Fruit fly (Drosophila melanogaster) whole organism, embryonic: ENCODE results near the gene CG10576.

Experiments used
- B-H2 ChIP-seq: fragments of 200-800 bp; sonication (Bioruptor generic); optimal IDR thresholded peaks from 2 replicates; lab custom pipeline; 2018; ENCODE audit warnings: missing biosample characterization, mild to moderate bottlenecking, missing genetic modification characterization
- Blimp-1 ChIP-seq: fragments of 200-800 bp; sonication (Bioruptor generic); optimal IDR thresholded peaks from 3 replicates; lab custom pipeline; 2018; ENCODE audit warnings: missing biosample characterization, missing genetic modification characterization, mild to moderate bottlenecking, moderate library complexity, missing genetic modification reagents
- CG10462 ChIP-seq: fragments of 200-800 bp; sonication (Bioruptor generic); optimal IDR thresholded peaks from 2 replicates; lab custom pipeline; 2016; ENCODE audit warnings: missing biosample characterization, missing genetic modification characterization
- CG10543 ChIP-seq: fragments of 200-800 bp; sonication (Bioruptor generic); optimal IDR thresholded peaks from 3 replicates; lab custom pipeline; 2017; ENCODE audit warnings: missing biosample characterization, mild to moderate bottlenecking, missing genetic modification characterization, moderate library complexity
- CG12155 ChIP-seq: fragments of 200-800 bp; sonication (Bioruptor generic); optimal IDR thresholded peaks from 3 replicates; lab custom pipeline; 2016; ENCODE audit warnings: missing biosample characterization, missing genetic modification characterization
- CG12391 ChIP-seq: fragments of 200-800 bp; sonication (Bioruptor generic); optimal IDR thresholded peaks from 3 replicates; lab custom pipeline; 2018; ENCODE audit warnings: missing biosample characterization, mild to moderate bottlenecking, missing genetic modification characterization, moderate library complexity
- CG12659 ChIP-seq: fragments of 200-800 bp; sonication (Bioruptor generic); optimal IDR thresholded peaks from 3 replicates; lab custom pipeline; 2017; ENCODE audit warnings: mild to moderate bottlenecking, missing biosample characterization, missing genetic modification reagents, missing genetic modification characterization
- CG14710 ChIP-seq: fragments of 200-800 bp; sonication (Bioruptor generic); optimal IDR thresholded peaks from 3 replicates; lab custom pipeline; 2019; ENCODE audit warnings: missing biosample characterization, mild to moderate bottlenecking, missing genetic modification characterization, moderate library complexity
- CG15601 ChIP-seq: fragments of 200-800 bp; sonication (Bioruptor generic); optimal IDR thresholded peaks from 3 replicates; lab custom pipeline; 2019; ENCODE audit warnings: missing biosample characterization, mild to moderate bottlenecking, missing genetic modification characterization, moderate library complexity
- CG17186 ChIP-seq: fragments of 200-800 bp; sonication (Bioruptor generic); optimal IDR thresholded peaks from 3 replicates; lab custom pipeline; 2017; ENCODE audit warnings: missing biosample characterization, missing genetic modification reagents, missing genetic modification characterization
- CG17328 ChIP-seq: fragments of 200-800 bp; sonication (Bioruptor generic); IDR thresholded peaks from 2 replicates; pipeline ENCODE4 v1.3.6; 2022; ENCODE audit warnings: missing biosample characterization, missing genetic modification characterization
- CG2120 ChIP-seq: fragments of 200-800 bp; sonication (Bioruptor generic); optimal IDR thresholded peaks from 3 replicates; lab custom pipeline; 2016; ENCODE audit warnings: missing biosample characterization, missing genetic modification characterization
- CG32532 ChIP-seq: fragments of 200-800 bp; sonication (Bioruptor generic); IDR thresholded peaks from 2 replicates; pipeline ENCODE4 v1.3.6; 2022; ENCODE audit warnings: missing biosample characterization, missing genetic modification characterization
- CG33213 ChIP-seq: fragments of 200-800 bp; sonication (Bioruptor generic); optimal IDR thresholded peaks from 3 replicates; lab custom pipeline; 2016; ENCODE audit warnings: missing biosample characterization, missing genetic modification characterization
- CG42726 ChIP-seq: fragments of 200-800 bp; sonication (Bioruptor generic); IDR thresholded peaks from 2 replicates; pipeline ENCODE4 v1.3.6; 2022; ENCODE audit warnings: missing biosample characterization, missing genetic modification characterization; ENCODE audit not compliant: partially characterized antibody
- CG4730 ChIP-seq: fragments of 200-800 bp; sonication (Bioruptor generic); IDR thresholded peaks from 2 replicates; pipeline ENCODE4 v1.3.6; 2022; ENCODE audit warnings: missing biosample characterization, missing genetic modification characterization
- CG6791 ChIP-seq: fragments of 200-800 bp; sonication (Bioruptor generic); IDR thresholded peaks from 3 replicates; pipeline ENCODE4 v1.3.6; 2022; ENCODE audit warnings: missing biosample characterization, missing genetic modification characterization; ENCODE audit not compliant: partially characterized antibody
- CG8478 ChIP-seq: fragments of >200 bp; optimal IDR thresholded peaks from 2 replicates; lab custom pipeline; 2018
- Chrac-16 ChIP-seq: fragments of 200-800 bp; sonication (Bioruptor generic); optimal IDR thresholded peaks from 3 replicates; lab custom pipeline; 2016; ENCODE audit warnings: missing biosample characterization, missing genetic modification characterization
- Ets65A ChIP-seq: fragments of 200-800 bp; sonication (Bioruptor generic); peaks from one replicate; lab custom pipeline; 2016; ENCODE audit warnings: missing biosample characterization, missing genetic modification characterization
- Ets97D ChIP-seq: fragments of 200-800 bp; sonication (Bioruptor generic); optimal IDR thresholded peaks from 3 replicates; lab custom pipeline; 2016; ENCODE audit warnings: missing biosample characterization, missing genetic modification characterization
- HmgD ChIP-seq: fragments of 200-800 bp; sonication (Bioruptor generic); optimal IDR thresholded peaks from 3 replicates; lab custom pipeline; 2016; ENCODE audit warnings: missing biosample characterization, missing genetic modification characterization
- HmgZ ChIP-seq: fragments of 200-800 bp; sonication (Bioruptor generic); optimal IDR thresholded peaks from 2 replicates; lab custom pipeline; 2018; ENCODE audit warnings: missing biosample characterization, mild to moderate bottlenecking, missing genetic modification characterization
- Hmx ChIP-seq: fragments of 200-800 bp; sonication (Bioruptor generic); optimal IDR thresholded peaks from 2 replicates; lab custom pipeline; 2016; ENCODE audit warnings: missing biosample characterization, missing genetic modification characterization
- Max ChIP-seq: fragments of 200-800 bp; sonication (Bioruptor generic); optimal IDR thresholded peaks from 2 replicates; lab custom pipeline; 2016; ENCODE audit warnings: missing biosample characterization, mild to moderate bottlenecking, missing genetic modification characterization
- Myb ChIP-seq: fragments of 200-800 bp; sonication (Bioruptor generic); optimal IDR thresholded peaks from 2 replicates; lab custom pipeline; 2016; ENCODE audit warnings: missing biosample characterization, missing genetic modification characterization
- NFAT ChIP-seq: fragments of 200-800 bp; sonication (Bioruptor generic); IDR thresholded peaks from 2 replicates; pipeline ENCODE4 v1.3.6; 2022; ENCODE audit warnings: missing biosample characterization, missing genetic modification characterization
- Nf-YC ChIP-seq: fragments of 200-800 bp; optimal IDR thresholded peaks from 3 replicates; lab custom pipeline; 2019; ENCODE audit warnings: missing biosample characterization, mild to moderate bottlenecking, missing genetic modification characterization, moderate library complexity
- Rfx ChIP-seq: fragments of 200-800 bp; sonication (Bioruptor generic); IDR thresholded peaks from 2 replicates; pipeline ENCODE4 v1.3.6; 2022; ENCODE audit warnings: missing biosample characterization, missing genetic modification characterization
- Ssrp ChIP-seq: fragments of 200-800 bp; sonication (Bioruptor generic); optimal IDR thresholded peaks from 2 replicates; lab custom pipeline; 2018; ENCODE audit warnings: missing biosample characterization, mild to moderate bottlenecking, missing genetic modification characterization, moderate library complexity
- Taf1 ChIP-seq: fragments of 200-800 bp; sonication (Bioruptor generic); IDR thresholded peaks from 2 replicates; pipeline ENCODE4 v1.3.6; 2022; ENCODE audit warnings: missing biosample characterization, missing genetic modification characterization
- YL-1 ChIP-seq: fragments of 200-800 bp; sonication (Bioruptor generic); optimal IDR thresholded peaks from 3 replicates; lab custom pipeline; 2017; ENCODE audit warnings: missing biosample characterization, mild to moderate bottlenecking, missing genetic modification characterization
- chinmo ChIP-seq: fragments of 200-800 bp; sonication (Bioruptor generic); IDR thresholded peaks from 4 replicates; pipeline ENCODE4 v1.3.6; 2022; ENCODE audit warnings: missing biosample characterization, missing genetic modification characterization; ENCODE audit not compliant: partially characterized antibody
- ci ChIP-seq: fragments of 200-800 bp; sonication (Bioruptor generic); IDR thresholded peaks from 3 replicates; pipeline ENCODE4 v1.3.6; 2022; ENCODE audit warnings: missing biosample characterization, missing genetic modification characterization
- dati ChIP-seq: fragments of 200-800 bp; sonication (Bioruptor generic); IDR thresholded peaks from 2 replicates; pipeline ENCODE4 v1.3.6; 2022; ENCODE audit warnings: missing biosample characterization, missing genetic modification characterization
- dpn ChIP-seq, 2 experiments: fragments of 200-800 bp; sonication (Bioruptor generic); optimal IDR thresholded peaks; 3 replicates each; lab custom pipeline; 2016; ENCODE audit warnings: missing biosample characterization in 2 of 2, missing genetic modification characterization in 2 of 2
- ems ChIP-seq: fragments of 200-800 bp; sonication (Bioruptor generic); optimal IDR thresholded peaks from 3 replicates; lab custom pipeline; 2016; ENCODE audit warnings: missing biosample characterization, missing genetic modification characterization
- gsb ChIP-seq: fragments of 200-800 bp; sonication (Bioruptor generic); IDR thresholded peaks from 2 replicates; pipeline ENCODE4 v1.3.6; 2022; ENCODE audit warnings: missing biosample characterization, missing genetic modification characterization
- klu ChIP-seq: fragments of 200-800 bp; sonication (Bioruptor generic); IDR thresholded peaks from 2 replicates; pipeline ENCODE4 v1.3.6; 2022; ENCODE audit warnings: missing biosample characterization, missing genetic modification characterization
- knrl ChIP-seq: fragments of 200-800 bp; sonication (Bioruptor generic); IDR thresholded peaks from 3 replicates; pipeline ENCODE4 v1.3.6; 2022; ENCODE audit warnings: missing biosample characterization, missing genetic modification characterization; ENCODE audit not compliant: partially characterized antibody
- lbe ChIP-seq: fragments of 200-800 bp; sonication (Bioruptor generic); optimal IDR thresholded peaks from 2 replicates; lab custom pipeline; 2016; ENCODE audit warnings: missing biosample characterization, mild to moderate bottlenecking, missing genetic modification characterization
- pho ChIP-seq: fragments of 200-800 bp; sonication (Bioruptor generic); optimal IDR thresholded peaks from 2 replicates; lab custom pipeline; 2016; ENCODE audit warnings: missing biosample characterization, missing genetic modification characterization
- phol ChIP-seq: fragments of 200-800 bp; sonication (Bioruptor generic); optimal IDR thresholded peaks from 3 replicates; lab custom pipeline; 2018; ENCODE audit warnings: missing biosample characterization, mild to moderate bottlenecking, missing genetic modification characterization, moderate library complexity
- rib ChIP-seq: fragments of 200-800 bp; sonication (Bioruptor generic); IDR thresholded peaks from 2 replicates; pipeline ENCODE4 v1.3.6; 2022; ENCODE audit warnings: missing biosample characterization, missing genetic modification characterization
- ro ChIP-seq: fragments of 200-800 bp; sonication (Bioruptor generic); IDR thresholded peaks from 2 replicates; pipeline ENCODE4 v1.3.6; 2022; ENCODE audit warnings: missing biosample characterization, missing genetic modification characterization
- so ChIP-seq: fragments of 200-800 bp; sonication (Bioruptor generic); IDR thresholded peaks from 3 replicates; pipeline ENCODE4 v1.3.6; 2022; ENCODE audit warnings: missing biosample characterization, missing genetic modification characterization
- tna ChIP-seq: fragments of 200-800 bp; sonication (Bioruptor generic); IDR thresholded peaks from 2 replicates; pipeline ENCODE4 v1.3.6; 2022; ENCODE audit warnings: missing biosample characterization, missing genetic modification characterization; ENCODE audit not compliant: partially characterized antibody
- trem ChIP-seq: fragments of 200-800 bp; optimal IDR thresholded peaks from 3 replicates; lab custom pipeline; 2019; ENCODE audit warnings: missing biosample characterization, mild to moderate bottlenecking, missing genetic modification characterization, moderate library complexity
- tup ChIP-seq: fragments of 200-800 bp; sonication (Bioruptor generic); optimal IDR thresholded peaks from 2 replicates; lab custom pipeline; 2016; ENCODE audit warnings: missing biosample characterization, mild to moderate bottlenecking, missing genetic modification characterization, moderate library complexity
- wdn ChIP-seq: fragments of 200-800 bp; sonication (Bioruptor generic); IDR thresholded peaks from 2 replicates; pipeline ENCODE4 v1.3.6; 2022; ENCODE audit warnings: missing biosample characterization, missing genetic modification characterization

CG10576 gene

DNA sequence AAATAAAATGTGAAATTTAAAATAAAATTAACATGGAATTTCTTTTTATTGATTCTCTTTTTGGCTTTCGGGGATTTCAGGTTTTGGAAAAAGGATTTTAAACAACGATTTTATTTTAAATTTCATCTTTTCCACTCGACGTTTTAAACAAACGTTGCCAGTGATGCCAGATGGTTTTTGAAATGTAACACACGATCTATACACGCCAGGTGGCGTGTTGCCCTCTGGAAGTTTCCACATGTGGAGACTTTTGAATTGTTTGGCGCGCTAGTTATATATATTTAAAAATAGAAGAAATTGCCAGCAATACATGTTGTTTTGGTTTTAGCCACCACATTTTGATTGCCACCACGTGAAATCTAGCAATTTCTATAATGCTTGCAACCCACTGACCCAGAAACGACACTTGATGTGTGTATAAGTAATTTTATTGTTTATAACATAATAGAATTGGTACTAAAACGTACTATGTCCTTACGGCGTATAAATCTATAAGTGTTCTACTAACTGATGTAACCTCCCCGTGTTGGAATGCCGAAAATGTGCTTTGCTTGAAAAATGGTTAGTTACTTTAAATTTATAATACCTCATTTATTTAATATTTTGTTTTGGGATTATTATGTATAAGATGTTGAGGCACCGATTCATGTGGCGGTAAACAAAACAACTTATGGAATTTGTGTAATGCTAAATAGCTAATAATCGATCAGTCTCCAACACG is 15.7 kb downstream of the CG10576 start (continued):
- TF ChIP-seq Taf1 (GFP tag; lab: Robert Waterston, UW) (no peak), gsb (GFP tag; lab: Robert Waterston, UW) (no peak), CG32532 (GFP tag; lab: Robert Waterston, UW) (peak; percentile 26; the same call in 1 of the 2 replicates), CG12155 (GFP tag; lab: Kevin White, UChicago) (peak; percentile 41), tup (no peak), CG2120 (GFP tag; lab: Kevin White, UChicago) (peak; percentile 19), YL-1 (GFP tag; lab: Kevin White, UChicago) (peak; percentile 34), CG14710 (tag; lab: Kevin White, UChicago) (peak; percentile 53), CG8478 (lab: Kevin White, UChicago) (no peak), ci (GFP tag; lab: Robert Waterston, UW) (0 out of 3 replicates have a peak, but pooled peaks have one; percentile 27), Ssrp (no peak), ro (GFP tag; lab: Robert Waterston, UW) (no peak), CG10543 (GFP tag; lab: Kevin White, UChicago) (no peak), klu (GFP tag; lab: Robert Waterston, UW) (no peak), Max (GFP tag; lab: Kevin White, UChicago) (peak; percentile 7), CG17328 (GFP tag; lab: Robert Waterston, UW) (no peak), phol (peak; percentile 21), CG6791 (GFP tag; lab: Robert Waterston, UW) (peak; percentile 49; the same call in 1 of the 3 replicates), NFAT (GFP tag; lab: Robert Waterston, UW) (peak; percentile 80), HmgZ (tag; lab: Kevin White, UChicago) (peak; percentile 76), chinmo (GFP tag; lab: Robert Waterston, UW) (peak; percentile 66; the same call in 1 of the 4 replicates), Blimp-1 (no peak), CG15601 (peak; percentile 17), Ets65A (GFP tag; lab: Kevin White, UChicago) (no peak), trem (peak; percentile 74), tna (no peak), HmgD (peak; percentile 25), dati (GFP tag; lab: Robert Waterston, UW) (no peak), Nf-YC (peak; percentile 29), so (GFP tag; lab: Robert Waterston, UW) (no peak), CG12391 (tag; lab: Kevin White, UChicago) (peak; percentile 30), B-H2 (GFP tag; lab: Kevin White, UChicago) (peak; percentile 52), pho (GFP tag; lab: Kevin White, UChicago) (no peak), ems (GFP tag; lab: Kevin White, UChicago) (no peak), Hmx (GFP tag; lab: Kevin White, UChicago) (no peak), rib (no peak), CG17186 (GFP tag; lab: Kevin White, UChicago) (no peak), CG33213 (GFP tag; lab: Kevin White, UChicago) (peak; percentile 48), Chrac-16 (peak; percentile 13), knrl (peak; percentile 39; the same call in 1 of the 3 replicates), CG4730 (GFP tag; lab: Robert Waterston, UW) (no peak), dpn (GFP tag; optimal IDR thresholded peaks at IDR 0.05; lab: Kevin White, UChicago) (peak in 1 of 2 experiments; percentile 26), CG12659 (GFP tag; lab: Kevin White, UChicago) (peak; percentile 46), CG10462 (GFP tag; lab: Kevin White, UChicago) (no peak), lbe (GFP tag; lab: Kevin White, UChicago) (peak; percentile 8), Myb (GFP tag; lab: Kevin White, UChicago) (peak; percentile 96), Rfx (GFP tag; lab: Robert Waterston, UW) (peak; percentile 66), CG42726 (GFP tag; lab: Robert Waterston, UW) (peak; percentile 64), wdn (no peak), Ets97D (GFP tag; lab: Kevin White, UChicago) (peak; percentile 66)
